Worm (Caenorhabditis elegans) whole organism, L1 larva: ENCODE results near the gene kcnl-3.

Experiments
- aly-2 ChIP-seq: fragments of 150-350 bp; optimal IDR thresholded peaks from 2 replicates; lab custom pipeline; 2014; ENCODE audit warnings: missing biosample characterization, missing genetic modification characterization
- blmp-1 ChIP-seq: fragments of 150-350 bp; optimal IDR thresholded peaks from 2 replicates; lab custom pipeline; 2014; ENCODE audit warnings: missing biosample characterization, missing genetic modification characterization
- ceh-63 ChIP-seq: fragments of 200-800 bp; sonication (Bioruptor generic); optimal IDR thresholded peaks from 2 replicates; lab custom pipeline; 2018; ENCODE audit warnings: mild to moderate bottlenecking, missing genetic modification characterization, missing compliant biosample characterization
- ceh-82 ChIP-seq, 3 experiments: fragments of 150-350 bp in 1 of 3; sonication (generic microtip) in 2 of 3; optimal IDR thresholded peaks; 2 replicates each; lab custom pipeline; 2014 to 2017; ENCODE audit warnings: missing biosample characterization in 3 of 3, missing genetic modification characterization in 3 of 3
- egl-27 ChIP-seq, 2 experiments: fragments of 150-350 bp in 1 of 2; sonication (generic microtip); optimal IDR thresholded peaks; 3 replicates each; lab custom pipeline; 2017 to 2018; ENCODE audit warnings: missing biosample characterization in 2 of 2, missing genetic modification characterization in 2 of 2, missing genetic modification reagents in 2 of 2
- fkh-10 ChIP-seq: sonication (generic microtip); optimal IDR thresholded peaks from 2 replicates; lab custom pipeline; 2017; ENCODE audit warnings: missing biosample characterization, missing genetic modification reagents, missing genetic modification characterization
- lin-35 ChIP-seq, 2 experiments: fragments of 150-350 bp; optimal IDR thresholded peaks; 2 replicates each; lab custom pipeline; 2014; ENCODE audit warnings: missing biosample characterization in 2 of 2, missing genetic modification characterization in 2 of 2, missing genetic modification reagents in 2 of 2
- lir-3 ChIP-seq: sonication (generic microtip); optimal IDR thresholded peaks from 2 replicates; lab custom pipeline; 2016; ENCODE audit warnings: mild to moderate bottlenecking, missing genetic modification characterization, moderate library complexity, missing compliant biosample characterization; ENCODE audit not compliant: poor library complexity
- lsy-2 ChIP-seq, 2 experiments: fragments of 150-350 bp; optimal IDR thresholded peaks; 2 replicates each; lab custom pipeline; 2014; ENCODE audit warnings: missing biosample characterization in 2 of 2, missing genetic modification characterization in 2 of 2
- unc-62 ChIP-seq: fragments of 150-350 bp; optimal IDR thresholded peaks from 2 replicates; lab custom pipeline; 2014; ENCODE audit warnings: missing biosample characterization, missing genetic modification reagents, missing genetic modification characterization
- zag-1 ChIP-seq: fragments of 150-350 bp; optimal IDR thresholded peaks from 2 replicates; lab custom pipeline; 2014; ENCODE audit warnings: missing biosample characterization, missing genetic modification characterization

ce11 chrX:5342007-5342406, 44.7 kb upstream of the kcnl-3 start, which contains the start of gene C26B9.7:
- TF ChIP-seq lsy-2 (tag; optimal IDR thresholded peaks at IDR 0.05; lab: Kevin White, UChicago) (no peak), ceh-82 (tag; optimal IDR thresholded peaks at IDR 0.05; lab: Kevin White, UChicago) (no peak), zag-1 (tag; lab: Kevin White, UChicago) (no peak), egl-27 (tag; optimal IDR thresholded peaks at IDR 0.05; lab: Kevin White, UChicago) (no peak), ceh-63 (GFP tag; lab: Kevin White, UChicago) (no peak), blmp-1 (tag; lab: Kevin White, UChicago) (no peak), unc-62 (GFP tag; lab: Kevin White, UChicago) (no peak), fkh-10 (GFP tag; lab: Kevin White, UChicago) (no peak), aly-2 (tag; lab: Kevin White, UChicago) (no peak), lin-35 (GFP tag; optimal IDR thresholded peaks at IDR 0.05; lab: Kevin White, UChicago) (no peak), lir-3 (tag; lab: Kevin White, UChicago) (no peak)
